Worm (Caenorhabditis elegans) whole organism, L3 larva: ENCODE measurements around the gene papl-1.

ENCODE experiments used
- ceh-9 ChIP-seq: sonication (generic microtip); optimal IDR thresholded peaks from 2 replicates; lab custom pipeline; 2018; ENCODE audit warnings: missing biosample characterization, missing genetic modification characterization
- elt-1 ChIP-seq: fragments of 150-350 bp; optimal IDR thresholded peaks from 2 replicates; lab custom pipeline; 2014; ENCODE audit warnings: missing biosample characterization, missing genetic modification characterization
- eor-1 ChIP-seq, 2 experiments: fragments of 150-350 bp; optimal IDR thresholded peaks; 2 replicates each; lab custom pipeline; 2014 to 2018; ENCODE audit warnings: missing biosample characterization in 2 of 2, missing genetic modification characterization in 2 of 2
- fos-1 ChIP-seq: fragments of 150-350 bp; optimal IDR thresholded peaks from 2 replicates; lab custom pipeline; 2014; ENCODE audit warnings: missing biosample characterization, missing genetic modification characterization
- nfya-1 ChIP-seq: sonication (generic microtip); optimal IDR thresholded peaks from 2 replicates; lab custom pipeline; 2017; ENCODE audit warnings: missing genetic modification characterization, mild to moderate bottlenecking, missing compliant biosample characterization, antibody characterized with exemption, moderate library complexity; ENCODE audit not compliant: insufficient read depth
- unc-39 ChIP-seq: sonication (generic microtip); optimal IDR thresholded peaks from 4 replicates; lab custom pipeline; 2017; ENCODE audit warnings: missing biosample characterization, missing genetic modification characterization
- unc-62 ChIP-seq: fragments of 150-350 bp; sonication (generic microtip); optimal IDR thresholded peaks from 4 replicates; lab custom pipeline; 2014; ENCODE audit warnings: missing biosample characterization, missing genetic modification reagents, missing genetic modification characterization
- ztf-11 ChIP-seq: fragments of 150-350 bp; optimal IDR thresholded peaks from 2 replicates; lab custom pipeline; 2014; ENCODE audit warnings: missing biosample characterization, missing genetic modification characterization

- TF ChIP-seq fos-1 (no peak), ztf-11 (tag; lab: Kevin White, UChicago) (no peak), nfya-1 (tag; lab: Kevin White, UChicago) (no peak), eor-1 (tag; optimal IDR thresholded peaks at IDR 0.05; lab: Kevin White, UChicago) (no peak), unc-39 (no peak), ceh-9 (tag; lab: Kevin White, UChicago) (no peak), unc-62 (GFP tag; lab: Kevin White, UChicago) (no peak), elt-1 (tag; lab: Kevin White, UChicago) (no peak)
Observed at ce11 chrV:12754839-12755238, 4.7 kb downstream of the papl-1 start, which contains the start of gene gpa-13.
